Comparison of ENCODE assay signal across 4 fruit fly cellular contexts in the genomic region with DNA sequence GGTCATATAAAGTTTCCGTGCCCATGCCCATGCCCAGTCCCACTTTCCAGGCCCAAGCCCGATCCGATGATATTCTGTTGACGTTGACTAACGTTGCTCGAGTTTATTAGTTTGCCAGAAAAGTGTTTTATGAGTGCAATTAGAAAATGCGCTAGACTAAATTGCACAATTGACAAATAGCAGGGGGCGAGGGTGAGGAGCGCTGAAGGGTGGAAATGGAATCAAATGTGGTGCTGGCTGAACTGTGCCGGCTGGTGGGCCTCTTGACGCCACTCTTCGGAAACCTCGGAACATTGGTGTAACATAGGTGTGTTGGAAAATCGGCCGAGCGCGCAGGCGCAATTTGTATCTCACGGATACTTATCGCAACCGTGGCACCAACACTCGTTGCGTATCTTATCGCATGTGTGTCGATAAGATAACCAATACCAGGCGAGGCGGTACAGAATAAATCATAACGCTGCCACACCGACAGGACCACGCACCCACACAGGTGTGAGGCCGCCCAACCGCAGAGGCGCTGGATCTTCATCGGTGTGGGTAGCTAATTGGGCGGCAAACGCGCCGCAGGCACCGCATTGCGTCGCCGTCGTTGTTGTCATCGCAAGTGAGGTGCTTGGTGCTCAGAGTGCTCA.
A peak's percentile ranks its signal among the peaks of the same experiment; 100 is the strongest.
TF ChIP-seq lines count a peak whose summit lies in the region.

No protein-coding gene starts in this region.

- no peak for TF ChIP-seq CTCF in whole organism, embryonic (GFP tag; optimal IDR thresholded peaks at IDR 0.05; lab: Kevin White, UChicago)

TF ChIP-seq in whole organism, adult, 20 proteins besides CTCF, POLR2A, EP300 and RAD21:
- TF ChIP-seq ovo (GFP tag; optimal IDR thresholded peaks at IDR 0.05; lab: Kevin White, UChicago): peak; percentile 57
- TF ChIP-seq CG1620 (GFP tag; optimal IDR thresholded peaks at IDR 0.05; lab: Kevin White, UChicago): no peak
- TF ChIP-seq toe (GFP tag; optimal IDR thresholded peaks at IDR 0.05; lab: Kevin White, UChicago): no peak
- no peak for TF ChIP-seq bab1 (GFP tag; optimal IDR thresholded peaks at IDR 0.05; lab: Kevin White, UChicago)
- TF ChIP-seq CG7045 (GFP tag; optimal IDR thresholded peaks at IDR 0.05; lab: Kevin White, UChicago): peak; percentile 71
- no peak for TF ChIP-seq cnc (optimal IDR thresholded peaks at IDR 0.05; lab: Kevin White, UChicago)
- peak; percentile 74 for TF ChIP-seq Clk (GFP tag; optimal IDR thresholded peaks at IDR 0.05; lab: Kevin White, UChicago)
- TF ChIP-seq cic (GFP tag; optimal IDR thresholded peaks at IDR 0.05; lab: Kevin White, UChicago): peak; percentile 92
- peak; percentile 49 for TF ChIP-seq CG11617 (GFP tag; optimal IDR thresholded peaks at IDR 0.05; lab: Kevin White, UChicago)
- peak; percentile 46 for TF ChIP-seq pad (GFP tag; optimal IDR thresholded peaks at IDR 0.05; lab: Kevin White, UChicago)
- TF ChIP-seq Mnt (GFP tag; optimal IDR thresholded peaks at IDR 0.05; lab: Kevin White, UChicago): peak; percentile 52
- peak; percentile 56 for TF ChIP-seq tj (GFP tag; optimal IDR thresholded peaks at IDR 0.05; lab: Kevin White, UChicago)
- peak; percentile 45 for TF ChIP-seq CG7101 (tag; optimal IDR thresholded peaks at IDR 0.05; lab: Kevin White, UChicago)
- peak; percentile 49 for TF ChIP-seq CG33017 (tag; optimal IDR thresholded peaks at IDR 0.05; lab: Kevin White, UChicago)
- peak; percentile 91 for TF ChIP-seq kay (GFP tag; lab: Kevin White, UChicago; ENCODE audit: borderline replicate concordance)
- TF ChIP-seq CG12768 (GFP tag; optimal IDR thresholded peaks at IDR 0.05; lab: Kevin White, UChicago): peak; percentile 69
- peak; percentile 23 for TF ChIP-seq CG14711 (tag; optimal IDR thresholded peaks at IDR 0.05; lab: Kevin White, UChicago)
- TF ChIP-seq Hr96 (GFP tag; optimal IDR thresholded peaks at IDR 0.05; lab: Kevin White, UChicago): peak; percentile 62
- peak; percentile 6 for TF ChIP-seq Crg-1 (GFP tag; optimal IDR thresholded peaks at IDR 0.05; lab: Kevin White, UChicago)
- no peak for TF ChIP-seq CG5204 (GFP tag; optimal IDR thresholded peaks at IDR 0.05; lab: Kevin White, UChicago)

TF ChIP-seq in whole organism, embryonic, 481 proteins besides CTCF, POLR2A, EP300 and RAD21 (continues in another document):
- TF ChIP-seq CrebB (tag; optimal IDR thresholded peaks at IDR 0.05; lab: Kevin White, UChicago) (peak; percentile 11), YL-1 (GFP tag; optimal IDR thresholded peaks at IDR 0.05; lab: Kevin White, UChicago) (no peak), CG10543 (GFP tag; optimal IDR thresholded peaks at IDR 0.05; lab: Kevin White, UChicago) (peak; percentile 82), exex (tag; optimal IDR thresholded peaks at IDR 0.05; lab: Kevin White, UChicago) (peak; percentile 80), hbn (GFP tag; IDR thresholded peaks at IDR 0.05; lab: Robert Waterston, UW; ENCODE audit: partially characterized antibody) (no peak), slbo (GFP tag; IDR thresholded peaks at IDR 0.05; lab: Robert Waterston, UW) (0 out of 2 replicates have a peak, but pooled peaks have one; percentile 3), Stat92E (GFP tag; optimal IDR thresholded peaks at IDR 0.05; lab: Kevin White, UChicago) (no peak), MESR4 (GFP tag; optimal IDR thresholded peaks at IDR 0.05; lab: Kevin White, UChicago) (no peak), CG30431 (GFP tag; optimal IDR thresholded peaks at IDR 0.05; lab: Kevin White, UChicago) (no peak), gcm2 (GFP tag; optimal IDR thresholded peaks at IDR 0.05; lab: Kevin White, UChicago) (no peak), CG13287 (GFP tag; IDR thresholded peaks at IDR 0.05; lab: Robert Waterston, UW; ENCODE audit: partially characterized antibody) (no peak), CG6854 (GFP tag; optimal IDR thresholded peaks at IDR 0.05; lab: Kevin White, UChicago) (peak; percentile 21), ewg (GFP tag; optimal IDR thresholded peaks at IDR 0.05; lab: Kevin White, UChicago) (no peak), H2.0 (GFP tag; IDR thresholded peaks at IDR 0.05; lab: Robert Waterston, UW) (no peak), hkb (optimal IDR thresholded peaks at IDR 0.05; lab: Kevin White, UChicago) (no peak), hkb (GFP tag; IDR thresholded peaks at IDR 0.05; lab: Robert Waterston, UW) (no peak), CG16779 (GFP tag; IDR thresholded peaks at IDR 0.05; lab: Robert Waterston, UW) (no peak), sim (GFP tag; IDR thresholded peaks at IDR 0.05; lab: Robert Waterston, UW) (no peak), NFAT (GFP tag; IDR thresholded peaks at IDR 0.05; lab: Robert Waterston, UW) (no peak), Rfx (GFP tag; IDR thresholded peaks at IDR 0.05; lab: Robert Waterston, UW) (0 out of 2 replicates have a peak, but pooled peaks have one; percentile 5), dati (GFP tag; IDR thresholded peaks at IDR 0.05; lab: Robert Waterston, UW) (no peak), zf30C (GFP tag; optimal IDR thresholded peaks at IDR 0.05; lab: Kevin White, UChicago) (no peak)

TF ChIP-seq in whole organism, prepupa, 60 proteins besides CTCF, POLR2A, EP300 and RAD21:
- TF ChIP-seq CG16779 (tag; optimal IDR thresholded peaks at IDR 0.05; lab: Kevin White, UChicago): no peak
- peak; percentile 58 for TF ChIP-seq fkh (GFP tag; optimal IDR thresholded peaks at IDR 0.05; lab: Kevin White, UChicago)
- peak; percentile 72 for TF ChIP-seq vri (GFP tag; optimal IDR thresholded peaks at IDR 0.05; lab: Kevin White, UChicago)

TF ChIP-seq in whole organism, wandering third instar larva, 38 proteins besides CTCF, POLR2A, EP300 and RAD21:
- no peak for TF ChIP-seq dsf (GFP tag; optimal IDR thresholded peaks at IDR 0.05; lab: Kevin White, UChicago; ENCODE audit: borderline replicate concordance)
- peak; percentile 70 for TF ChIP-seq Vsx2 (GFP tag; optimal IDR thresholded peaks at IDR 0.05; lab: Kevin White, UChicago; ENCODE audit: partially characterized antibody)
- peak; percentile 39 for TF ChIP-seq N (GFP tag; optimal IDR thresholded peaks at IDR 0.05; lab: Kevin White, UChicago)
- no peak for TF ChIP-seq tai (GFP tag; optimal IDR thresholded peaks at IDR 0.05; lab: Kevin White, UChicago)
- no peak for TF ChIP-seq sage (GFP tag; optimal IDR thresholded peaks at IDR 0.05; lab: Kevin White, UChicago)
- TF ChIP-seq GATAd (GFP tag; optimal IDR thresholded peaks at IDR 0.05; lab: Kevin White, UChicago): no peak
- TF ChIP-seq Hr83 (GFP tag; optimal IDR thresholded peaks at IDR 0.05; lab: Kevin White, UChicago; ENCODE audit: poor library complexity, severe bottlenecking): no peak
- TF ChIP-seq dmrt93B (GFP tag; optimal IDR thresholded peaks at IDR 0.05; lab: Kevin White, UChicago): no peak
- no peak for TF ChIP-seq OdsH (GFP tag; optimal IDR thresholded peaks at IDR 0.05; lab: Kevin White, UChicago)
- TF ChIP-seq CG9705 (GFP tag; optimal IDR thresholded peaks at IDR 0.05; lab: Kevin White, UChicago): no peak
- TF ChIP-seq jim (GFP tag; optimal IDR thresholded peaks at IDR 0.05; lab: Kevin White, UChicago): no peak
- peak; percentile 38 for TF ChIP-seq br (GFP tag; optimal IDR thresholded peaks at IDR 0.05; lab: Kevin White, UChicago)
- no peak for TF ChIP-seq lola (GFP tag; optimal IDR thresholded peaks at IDR 0.05; lab: Kevin White, UChicago)
- TF ChIP-seq brk (GFP tag; optimal IDR thresholded peaks at IDR 0.05; lab: Kevin White, UChicago): no peak
- TF ChIP-seq Rel (GFP tag; optimal IDR thresholded peaks at IDR 0.05; lab: Kevin White, UChicago): no peak
- TF ChIP-seq Rel (tag; optimal IDR thresholded peaks at IDR 0.05; lab: Kevin White, UChicago): peak; percentile 63
- TF ChIP-seq Abd-B (GFP tag; optimal IDR thresholded peaks at IDR 0.05; lab: Kevin White, UChicago): no peak
- no peak for TF ChIP-seq CrebA (GFP tag; optimal IDR thresholded peaks at IDR 0.05; lab: Kevin White, UChicago; ENCODE audit: borderline replicate concordance)
- peak; percentile 54 for TF ChIP-seq h (GFP tag; optimal IDR thresholded peaks at IDR 0.05; lab: Kevin White, UChicago)
- TF ChIP-seq sv (GFP tag; optimal IDR thresholded peaks at IDR 0.05; lab: Kevin White, UChicago): no peak
- TF ChIP-seq Hnf4 (GFP tag; optimal IDR thresholded peaks at IDR 0.05; lab: Kevin White, UChicago): no peak
- TF ChIP-seq pan (optimal IDR thresholded peaks at IDR 0.05; lab: Kevin White, UChicago): no peak
- peak; percentile 12 for TF ChIP-seq Sp1 (GFP tag; optimal IDR thresholded peaks at IDR 0.05; lab: Kevin White, UChicago)
- no peak for TF ChIP-seq Dfd (GFP tag; optimal IDR thresholded peaks at IDR 0.05; lab: Kevin White, UChicago)
- no peak for TF ChIP-seq Dif (GFP tag; optimal IDR thresholded peaks at IDR 0.05; lab: Kevin White, UChicago; ENCODE audit: partially characterized antibody)
- no peak for TF ChIP-seq foxo (GFP tag; optimal IDR thresholded peaks at IDR 0.05; lab: Kevin White, UChicago)
- no peak for TF ChIP-seq woc (GFP tag; optimal IDR thresholded peaks at IDR 0.05; lab: Kevin White, UChicago)
- no peak for TF ChIP-seq Mio (GFP tag; optimal IDR thresholded peaks at IDR 0.05; lab: Kevin White, UChicago)
- no peak for TF ChIP-seq HLH106 (tag; optimal IDR thresholded peaks at IDR 0.05; lab: Kevin White, UChicago)
- TF ChIP-seq Myc (optimal IDR thresholded peaks at IDR 0.05; lab: Kevin White, UChicago): no peak
- no peak for TF ChIP-seq rgr (GFP tag; optimal IDR thresholded peaks at IDR 0.05; lab: Kevin White, UChicago)
- peak; percentile 18 for TF ChIP-seq Jra (GFP tag; optimal IDR thresholded peaks at IDR 0.05; lab: Kevin White, UChicago)
- TF ChIP-seq usp (GFP tag; optimal IDR thresholded peaks at IDR 0.05; lab: Kevin White, UChicago): no peak
- TF ChIP-seq ey (GFP tag; optimal IDR thresholded peaks at IDR 0.05; lab: Kevin White, UChicago): no peak
- TF ChIP-seq psq (GFP tag; optimal IDR thresholded peaks at IDR 0.05; lab: Kevin White, UChicago): no peak
- peak in 1 of 2 experiments; percentile 24 for TF ChIP-seq dl (GFP tag; optimal IDR thresholded peaks at IDR 0.05; lab: Kevin White, UChicago; ENCODE audit: insufficient read depth in 1 of 2, partially characterized antibody in 2 of 2)
- TF ChIP-seq Hr78 (GFP tag; optimal IDR thresholded peaks at IDR 0.05; lab: Kevin White, UChicago): no peak
TF ChIP-seq in whole organism, wandering third instar larva: peak in this region for 8.
